Fruit fly (Drosophila melanogaster): ENCODE measurements around the gene CG17224.

DNA sequence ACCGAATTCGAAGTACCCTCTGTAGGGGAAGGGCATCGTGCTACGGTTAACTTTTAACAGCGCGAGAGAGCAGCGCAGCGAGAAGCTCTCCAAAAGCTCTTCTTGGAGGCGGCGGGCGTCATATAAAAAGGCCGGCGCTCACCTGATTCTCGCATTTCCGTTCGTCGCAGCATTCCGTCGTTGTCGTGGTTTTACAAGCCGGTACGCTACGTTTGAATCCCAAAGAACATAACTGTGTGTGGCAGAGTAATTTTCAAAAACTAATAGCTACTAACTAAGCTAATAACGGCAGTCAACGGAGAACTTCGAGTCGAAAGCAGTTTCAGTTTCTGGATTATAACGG, 38.3 kb upstream of the CG17224 start, which contains the start of gene FASN1:
- TF ChIP-seq CG9948 (tag; optimal IDR thresholded peaks at IDR 0.05) (no peak), CG17806 (tag; optimal IDR thresholded peaks at IDR 0.05) (no peak)
